Worm (Caenorhabditis elegans): ENCODE results near the gene F23B12.4.

The F23B12.4 gene

DNA sequence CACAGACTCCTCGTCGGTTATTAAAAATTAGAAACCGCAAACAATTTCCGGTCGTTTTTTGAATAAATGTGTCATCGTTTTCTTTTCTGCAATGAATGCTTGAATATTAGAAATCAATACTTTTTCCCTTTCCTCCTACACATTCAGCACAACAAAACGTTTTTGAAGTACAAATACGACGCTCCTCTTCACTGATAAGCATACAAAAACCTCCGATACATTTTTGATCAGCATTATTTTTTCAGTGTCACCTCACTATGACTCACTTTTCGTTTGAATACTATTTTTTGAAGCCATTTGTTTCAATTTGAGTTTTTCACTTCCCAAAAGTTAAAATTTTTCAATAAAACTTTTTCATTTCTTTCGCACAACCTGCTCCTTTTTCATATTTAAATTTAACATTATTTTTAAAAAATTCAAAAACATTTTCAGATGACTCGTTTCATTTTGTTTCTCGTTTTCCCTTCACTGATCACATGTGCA is 41.8 kb downstream of the F23B12.4 start, which contains the start of gene R02D5.3:
Gene R02D5.3, plus strand, starts transcription at position 433 of the 483 bp plus-strand sequence.
- TF ChIP-seq elt-2 (tag; optimal IDR thresholded peaks at IDR 0.05): peak; percentile 34
- no peak for TF ChIP-seq ceh-90 (tag; optimal IDR thresholded peaks at IDR 0.05)
- no peak for TF ChIP-seq C34B4.2 (tag; optimal IDR thresholded peaks at IDR 0.05)
- no peak for TF ChIP-seq lin-35 (GFP tag; optimal IDR thresholded peaks at IDR 0.05)

DNA sequence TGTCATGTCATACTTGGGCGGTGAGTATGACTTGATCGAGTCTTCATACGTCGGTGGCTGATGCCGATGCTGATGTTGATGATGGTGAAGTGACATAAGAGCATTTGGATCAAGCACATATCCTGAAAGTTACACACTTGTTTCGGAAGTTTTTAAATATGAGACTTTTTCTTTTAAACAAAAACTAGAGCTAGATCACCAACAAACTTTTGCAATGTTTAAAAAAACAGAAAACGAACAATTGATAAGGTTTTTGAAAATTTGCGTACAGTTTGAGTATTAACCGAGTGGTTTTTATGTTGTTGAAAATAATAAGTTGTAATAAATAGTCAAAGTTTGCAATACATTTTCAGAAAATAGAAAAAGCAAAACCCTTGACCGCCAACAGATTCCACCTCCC is 43.6 kb downstream of the F23B12.4 start, which contains the start of gene R02D5.4:
Gene R02D5.4, minus strand, starts transcription at position 101 of the 400 bp plus-strand sequence.
- TF ChIP-seq pag-3 (tag; optimal IDR thresholded peaks at IDR 0.05; ENCODE audit: borderline replicate concordance, insufficient read depth): no peak

DNA sequence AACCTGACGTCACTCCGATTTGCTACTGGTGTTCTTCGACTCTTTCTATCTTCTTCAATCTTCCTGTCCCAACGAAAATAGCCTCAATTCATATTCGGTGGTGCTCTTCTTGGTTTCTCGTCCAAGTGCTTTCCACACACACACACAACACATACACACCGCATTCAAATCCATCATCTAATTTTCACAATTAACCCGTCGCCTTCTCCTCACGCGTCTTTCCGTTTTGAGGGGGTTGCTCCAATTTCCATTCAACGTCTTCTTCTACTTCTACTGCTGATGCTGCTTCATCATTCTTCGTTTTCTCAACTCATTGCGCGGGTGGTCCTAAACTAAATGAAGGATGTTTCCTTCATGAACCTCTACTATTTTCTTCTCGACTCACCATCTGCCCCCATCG is 50.2 kb downstream of the F23B12.4 start:
- peak; percentile 25 for TF ChIP-seq lin-14 (GFP tag; optimal IDR thresholded peaks at IDR 0.05)
- no peak for TF ChIP-seq lin-13 (GFP tag; optimal IDR thresholded peaks at IDR 0.05)

DNA sequence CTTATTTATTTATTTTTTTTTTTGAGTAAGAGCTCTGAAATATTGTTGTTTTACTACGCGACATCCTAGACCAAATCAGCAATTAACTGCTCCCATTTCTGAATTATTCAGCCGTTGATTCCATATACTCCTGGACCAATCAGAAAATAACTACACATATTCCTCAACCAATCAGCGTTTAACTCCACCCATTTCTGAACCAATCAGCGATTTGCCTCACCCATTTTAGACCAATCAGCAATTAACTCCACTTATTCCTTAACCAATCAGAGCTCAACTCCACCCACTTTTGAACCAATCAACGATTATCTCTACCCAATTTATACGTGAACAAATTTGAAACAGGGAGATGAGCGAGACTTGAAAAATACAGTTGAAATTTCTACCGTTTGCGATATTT is 52.7 kb downstream of the F23B12.4 start:
- TF ChIP-seq sptf-1 (tag; optimal IDR thresholded peaks at IDR 0.05): no peak
- no peak for TF ChIP-seq hpl-2 (GFP tag; optimal IDR thresholded peaks at IDR 0.05)
- no peak for TF ChIP-seq hlh-17 (GFP tag; optimal IDR thresholded peaks at IDR 0.05; ENCODE audit: borderline replicate concordance)
- no peak for TF ChIP-seq tlp-1 (tag; optimal IDR thresholded peaks at IDR 0.05)
- TF ChIP-seq vab-15 (tag; optimal IDR thresholded peaks at IDR 0.05): no peak
- no peak for TF ChIP-seq ceh-90 (tag; optimal IDR thresholded peaks at IDR 0.05)
- TF ChIP-seq dsc-1 (tag; optimal IDR thresholded peaks at IDR 0.05): no peak
